Fruit fly (Drosophila melanogaster) S2 (cell line): Measurements from ENCODE around the gene Cap-H2.

Source experiments
- CG8478 ChIP-seq: fragments of >200 bp; optimal IDR thresholded peaks from 2 replicates; lab custom pipeline; 2018
- CTCF ChIP-seq, 2 experiments: fragments of >200 bp; optimal IDR thresholded peaks; 2 replicates each; lab custom pipeline; 2018

DNA sequence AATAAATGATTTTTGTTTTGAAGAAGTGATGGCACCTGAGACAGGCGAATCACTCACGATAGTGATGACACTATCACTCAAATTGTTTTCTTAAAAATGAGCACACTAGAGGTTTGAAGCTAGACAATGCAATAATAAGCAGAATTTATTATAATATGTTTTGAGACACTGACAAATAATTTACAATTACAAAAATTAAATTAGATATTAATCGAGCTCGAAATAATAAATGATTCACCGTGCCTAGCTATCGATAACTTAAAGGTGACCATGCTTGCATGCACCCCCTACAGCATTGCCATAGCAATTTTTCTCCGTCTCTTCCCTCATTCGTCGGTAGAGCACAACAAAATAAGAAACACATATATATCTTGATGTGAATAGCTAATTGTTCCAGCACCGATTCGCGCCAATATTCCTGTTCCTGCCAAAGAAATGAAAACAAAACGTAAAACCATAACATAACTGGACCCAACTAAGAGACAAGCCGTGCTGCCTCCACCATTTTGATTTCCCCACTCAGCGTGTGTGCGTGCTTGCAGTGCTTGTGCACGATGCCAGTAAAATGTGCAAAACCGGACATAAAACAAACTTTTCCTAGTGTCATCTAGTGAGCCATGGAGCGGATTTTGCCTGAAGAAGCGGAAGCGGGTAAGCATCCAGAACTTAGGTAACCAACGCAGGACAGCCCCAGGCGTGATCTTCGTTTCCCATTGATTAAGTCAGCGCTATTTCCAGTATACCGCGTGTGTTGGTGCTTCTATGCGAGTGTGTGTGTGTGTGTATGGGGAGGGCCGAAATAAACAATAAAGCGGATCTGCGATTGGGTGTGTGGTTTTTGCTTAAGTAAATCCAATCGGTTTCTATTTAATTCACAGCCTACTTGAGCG, at the start of gene Cap-H2, which contains the start of gene MED7:
- TF ChIP-seq CG8478 (lab: Kevin White, UChicago) (no peak), CTCF (optimal IDR thresholded peaks at IDR 0.05; lab: Kevin White, UChicago) (no peak)
